Fruit fly (Drosophila melanogaster) S2 (cell line): ENCODE results near the gene CG42395.

Experiments
- CG8478 ChIP-seq: fragments of >200 bp; optimal IDR thresholded peaks from 2 replicates; lab custom pipeline; 2018
- CTCF ChIP-seq, 2 experiments: fragments of >200 bp; optimal IDR thresholded peaks; 2 replicates each; lab custom pipeline; 2018

CG42395 gene

dm6 chrX:9587881-9588280, 11.8 kb upstream of the CG42395 start:
- no peak for TF ChIP-seq CG8478 (lab: Kevin White, UChicago)
- TF ChIP-seq CTCF (optimal IDR thresholded peaks at IDR 0.05; lab: Kevin White, UChicago) = no peak

- TF ChIP-seq CTCF (optimal IDR thresholded peaks at IDR 0.05; lab: Kevin White, UChicago) (no peak), CG8478 (lab: Kevin White, UChicago) (no peak)
These were observed 10.6 kb upstream of the CG42395 start for dm6 chrX:9586627-9587026.

- TF ChIP-seq CTCF (optimal IDR thresholded peaks at IDR 0.05; lab: Kevin White, UChicago) (no peak), CG8478 (lab: Kevin White, UChicago) (no peak)
These were observed 10.0 kb upstream of the CG42395 start for dm6 chrX:9586038-9586437.

dm6 chrX:9585359-9586002, 9.4 kb upstream of the CG42395 start, which contains the start of gene Hex-A:
TSS of gene Hex-A (plus strand) at chrX:9585675.
- TF ChIP-seq CG8478 (lab: Kevin White, UChicago) (no peak), CTCF (optimal IDR thresholded peaks at IDR 0.05; lab: Kevin White, UChicago) (no peak)

dm6 chrX:9584948-9585315, 8.9 kb upstream of the CG42395 start:
- TF ChIP-seq CG8478 (lab: Kevin White, UChicago) (no peak), CTCF (optimal IDR thresholded peaks at IDR 0.05; lab: Kevin White, UChicago) (no peak)

- TF ChIP-seq CTCF (optimal IDR thresholded peaks at IDR 0.05; lab: Kevin White, UChicago) = no peak
- TF ChIP-seq CG8478 (lab: Kevin White, UChicago) = no peak
These were observed 8.3 kb upstream of the CG42395 start for dm6 chrX:9584104-9584947.

- TF ChIP-seq CG8478 (lab: Kevin White, UChicago) (no peak), CTCF (optimal IDR thresholded peaks at IDR 0.05; lab: Kevin White, UChicago) (no peak)
These were observed 7.5 kb upstream of the CG42395 start for dm6 chrX:9583440-9584103.

dm6 chrX:9582659-9583317, 6.7 kb upstream of the CG42395 start:
- TF ChIP-seq CG8478 (lab: Kevin White, UChicago) (no peak), CTCF (optimal IDR thresholded peaks at IDR 0.05; lab: Kevin White, UChicago) (no peak)

dm6 chrX:9581869-9582268, 5.8 kb upstream of the CG42395 start:
- no peak for TF ChIP-seq CG8478 (lab: Kevin White, UChicago)
- TF ChIP-seq CTCF (optimal IDR thresholded peaks at IDR 0.05; lab: Kevin White, UChicago) = no peak

dm6 chrX:9580544-9580943, 4.5 kb upstream of the CG42395 start:
- no peak for TF ChIP-seq CG8478 (lab: Kevin White, UChicago)
- no peak for TF ChIP-seq CTCF (optimal IDR thresholded peaks at IDR 0.05; lab: Kevin White, UChicago)

dm6 chrX:9579918-9580521, 4.0 kb upstream of the CG42395 start, which contains the start of gene LPCAT:
TSS of gene LPCAT (minus strand) at chrX:9579987.
- TF ChIP-seq CTCF (optimal IDR thresholded peaks at IDR 0.05; lab: Kevin White, UChicago) = peak in 1 of 2 experiments; percentile 14
- no peak for TF ChIP-seq CG8478 (lab: Kevin White, UChicago)

- no peak for TF ChIP-seq CTCF (optimal IDR thresholded peaks at IDR 0.05; lab: Kevin White, UChicago)
- no peak for TF ChIP-seq CG8478 (lab: Kevin White, UChicago)
These were observed 2.9 kb upstream of the CG42395 start for dm6 chrX:9578696-9579509.

- TF ChIP-seq CG8478 (lab: Kevin White, UChicago) (no peak), CTCF (optimal IDR thresholded peaks at IDR 0.05; lab: Kevin White, UChicago) (no peak)
These were observed 2.0 kb upstream of the CG42395 start for dm6 chrX:9578014-9578413.
